Worm (Caenorhabditis elegans) whole organism, young adult: Measurements from ENCODE around the gene C55C3.8.

ENCODE experiments used
- F52B5.7 ChIP-seq: sonication (generic microtip); optimal IDR thresholded peaks from 2 replicates; lab custom pipeline; 2016; ENCODE audit warnings: mild to moderate bottlenecking, missing genetic modification characterization, missing compliant biosample characterization
- F57A8.1 ChIP-seq: fragments of 200-800 bp; sonication (Bioruptor generic); optimal IDR thresholded peaks from 2 replicates; lab custom pipeline; 2018; ENCODE audit warnings: mild to moderate bottlenecking, missing genetic modification characterization, moderate library complexity, missing compliant biosample characterization
- lag-1 ChIP-seq: fragments of 200-800 bp; sonication (Bioruptor generic); IDR thresholded peaks from 2 replicates; pipeline ENCODE4 v1.3.6; 2022; ENCODE audit warnings: missing genetic modification reagents, missing genetic modification characterization, missing compliant biosample characterization
- sea-2 ChIP-seq: fragments of 200-800 bp; sonication (Bioruptor generic); IDR thresholded peaks from 2 replicates; pipeline ENCODE4 v1.3.6; 2022; ENCODE audit warnings: missing genetic modification characterization, missing compliant biosample characterization

- TF ChIP-seq lag-1 (no peak), F57A8.1 (GFP tag; lab: Kevin White, UChicago) (no peak), F52B5.7 (no peak), sea-2 (no peak)
These were observed 28.8 kb upstream of the C55C3.8 start for ce11 chrIV:5662073-5662472.
